Worm (Caenorhabditis elegans) whole organism, early embryonic: ENCODE data around the gene lem-2.

Experiments
- B0310.2 ChIP-seq: sonication (generic microtip); optimal IDR thresholded peaks from 2 replicates; lab custom pipeline; 2016; ENCODE audit warnings: mild to moderate bottlenecking, missing genetic modification characterization, missing compliant biosample characterization
- F13C5.2 ChIP-seq: sonication (generic microtip); optimal IDR thresholded peaks from 2 replicates; lab custom pipeline; 2017; ENCODE audit warnings: mild to moderate bottlenecking, missing genetic modification characterization, inconsistent platforms, missing compliant biosample characterization
- aly-1 ChIP-seq: sonication (generic microtip); optimal IDR thresholded peaks from 2 replicates; lab custom pipeline; 2016; ENCODE audit warnings: missing genetic modification characterization, missing compliant biosample characterization
- ama-1 ChIP-seq: fragments of 150-350 bp; optimal IDR thresholded peaks from 2 replicates; lab custom pipeline; 2014
- ceh-13 ChIP-seq: fragments of 200-800 bp; sonication (Bioruptor generic); optimal IDR thresholded peaks from 2 replicates; lab custom pipeline; 2018; ENCODE audit warnings: mild to moderate bottlenecking, missing genetic modification characterization, missing compliant biosample characterization
- ceh-36 ChIP-seq: sonication (generic microtip); optimal IDR thresholded peaks from 2 replicates; lab custom pipeline; 2016; ENCODE audit warnings: missing genetic modification characterization, inconsistent platforms, missing compliant biosample characterization
- ets-7 ChIP-seq: sonication (generic microtip); optimal IDR thresholded peaks from 2 replicates; lab custom pipeline; 2016; ENCODE audit warnings: missing genotype, missing genetic modification characterization, missing compliant biosample characterization
- flt-1 ChIP-seq: fragments of 200-800 bp; sonication (Bioruptor generic); IDR thresholded peaks from 2 replicates; pipeline ENCODE4 v1.3.6; 2022; ENCODE audit warnings: missing genetic modification characterization, missing compliant biosample characterization
- hmbx-1 ChIP-seq: sonication (generic microtip); optimal IDR thresholded peaks from 2 replicates; lab custom pipeline; 2016; ENCODE audit warnings: mild to moderate bottlenecking, missing genetic modification characterization, missing compliant biosample characterization
- hmg-4 ChIP-seq: fragments of 200-800 bp; sonication (Bioruptor generic); optimal IDR thresholded peaks from 2 replicates; lab custom pipeline; 2018; ENCODE audit warnings: mild to moderate bottlenecking, missing genetic modification characterization, missing compliant biosample characterization
- hnd-1 ChIP-seq: sonication (generic microtip); optimal IDR thresholded peaks from 2 replicates; lab custom pipeline; 2016; ENCODE audit warnings: missing genetic modification characterization, missing compliant biosample characterization
- pes-1 ChIP-seq: fragments of 200-800 bp; sonication (Bioruptor generic); IDR thresholded peaks from 2 replicates; pipeline ENCODE4 v1.3.6; 2022; ENCODE audit warnings: missing genetic modification reagents, missing genetic modification characterization, missing compliant biosample characterization
- scrt-1 ChIP-seq: fragments of 200-800 bp; sonication (Bioruptor generic); IDR thresholded peaks from 2 replicates; pipeline ENCODE4 v1.3.6; 2022; ENCODE audit warnings: missing genetic modification characterization, missing compliant biosample characterization
- sea-1 ChIP-seq: fragments of 200-800 bp; sonication (Bioruptor generic); conservative IDR thresholded peaks from 2 replicates; pipeline ENCODE4 v1.3.6; 2022; ENCODE audit warnings: missing genetic modification characterization, missing compliant biosample characterization
- tbx-11 ChIP-seq: fragments of 200-800 bp; sonication (Bioruptor generic); IDR thresholded peaks from 2 replicates; pipeline ENCODE4 v1.3.6; 2022; ENCODE audit warnings: missing genetic modification characterization, missing compliant biosample characterization
- tbx-37 ChIP-seq: fragments of 200-800 bp; sonication (Bioruptor generic); conservative IDR thresholded peaks from 2 replicates; pipeline ENCODE4 v1.3.6; 2022; ENCODE audit warnings: missing genetic modification reagents, missing genetic modification characterization, missing compliant biosample characterization
- tra-4 ChIP-seq: sonication (generic microtip); optimal IDR thresholded peaks from 2 replicates; lab custom pipeline; 2017; ENCODE audit warnings: missing genetic modification characterization, missing compliant biosample characterization

The lem-2 gene

ce11 chrII:14045235-14045634 lies 18.0 kb upstream of the lem-2 start:
- TF ChIP-seq ama-1 (lab: Kevin White, UChicago) (no peak), aly-1 (tag; lab: Kevin White, UChicago) (no peak), ceh-36 (tag; lab: Kevin White, UChicago) (no peak), tbx-37 (GFP tag; lab: Robert Waterston, UW) (no peak), flt-1 (GFP tag; lab: Robert Waterston, UW) (no peak), scrt-1 (GFP tag; lab: Robert Waterston, UW) (no peak), ceh-13 (GFP tag; lab: Kevin White, UChicago) (no peak), hmbx-1 (no peak), pes-1 (GFP tag; lab: Robert Waterston, UW) (no peak), F13C5.2 (tag; lab: Kevin White, UChicago) (no peak), hnd-1 (tag; lab: Kevin White, UChicago) (no peak), tra-4 (tag; lab: Kevin White, UChicago) (no peak), B0310.2 (tag; lab: Kevin White, UChicago) (no peak), tbx-11 (GFP tag; lab: Robert Waterston, UW) (no peak)

DNA sequence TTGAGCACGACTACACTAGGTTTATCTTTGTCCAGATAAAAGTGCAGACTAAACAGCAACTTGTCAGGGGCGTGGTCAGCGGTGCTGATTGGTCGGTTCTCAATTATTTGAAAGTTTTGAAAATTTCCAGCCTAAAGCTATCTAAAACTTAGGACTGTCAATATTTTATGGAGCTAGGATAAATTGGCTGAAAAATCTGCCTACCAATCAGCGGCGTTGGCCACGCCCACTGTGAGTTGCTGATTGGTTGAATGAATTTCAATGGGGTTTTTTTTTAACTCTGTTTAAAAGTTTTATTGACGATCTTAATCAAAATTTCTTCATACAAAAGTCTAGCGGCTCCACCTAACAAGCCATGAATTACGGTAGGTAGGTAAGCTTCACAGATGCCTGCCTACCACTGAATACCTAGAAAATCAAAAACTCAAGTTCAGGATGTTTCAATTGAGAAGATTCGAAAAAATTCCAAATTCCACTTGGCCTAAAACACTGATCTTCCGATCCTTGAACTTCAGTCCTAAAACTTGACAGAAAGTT lies 17.2 kb upstream of the lem-2 start:
- TF ChIP-seq ets-7 (tag; lab: Kevin White, UChicago) (no peak), ama-1 (lab: Kevin White, UChicago) (no peak), sea-1 (no peak), hmbx-1 (no peak), pes-1 (GFP tag; lab: Robert Waterston, UW) (no peak), flt-1 (GFP tag; lab: Robert Waterston, UW) (no peak), ceh-36 (tag; lab: Kevin White, UChicago) (no peak)

ce11 chrII:14046491-14046890 lies 16.8 kb upstream of the lem-2 start:
- TF ChIP-seq hmg-4 (peak; percentile 14), tra-4 (tag; lab: Kevin White, UChicago) (no peak)

DNA sequence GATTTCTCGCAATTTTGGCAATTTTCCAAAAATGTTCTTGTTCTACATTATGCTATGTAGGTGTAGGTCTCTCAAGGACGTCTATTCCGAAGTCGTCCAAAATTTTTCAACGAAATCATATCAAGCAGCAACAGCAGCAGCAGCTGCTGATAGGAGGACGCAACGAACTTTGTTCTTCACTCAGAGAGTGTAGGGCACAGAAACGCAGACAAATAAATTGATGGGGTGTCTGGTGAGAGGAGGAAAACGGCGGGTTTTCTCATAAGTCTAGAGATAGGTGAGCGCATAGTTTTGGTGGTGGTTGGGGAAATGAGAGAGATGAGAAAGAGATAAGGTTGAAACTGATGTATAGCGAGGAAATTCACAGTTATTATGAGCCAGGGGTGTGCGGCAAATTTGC lies 14.2 kb upstream of the lem-2 start:
- no peak for TF ChIP-seq ceh-36 (tag; lab: Kevin White, UChicago)
- TF ChIP-seq hmbx-1 = no peak
- no peak for TF ChIP-seq scrt-1 (GFP tag; lab: Robert Waterston, UW)
- no peak for TF ChIP-seq tra-4 (tag; lab: Kevin White, UChicago)
- TF ChIP-seq ets-7 (tag; lab: Kevin White, UChicago) = no peak
- no peak for TF ChIP-seq hmg-4
- no peak for TF ChIP-seq hnd-1 (tag; lab: Kevin White, UChicago)
- no peak for TF ChIP-seq flt-1 (GFP tag; lab: Robert Waterston, UW)
- TF ChIP-seq tbx-11 (GFP tag; lab: Robert Waterston, UW) = no peak
- TF ChIP-seq pes-1 (GFP tag; lab: Robert Waterston, UW) = no peak
- TF ChIP-seq ama-1 (lab: Kevin White, UChicago) = no peak
- TF ChIP-seq ceh-13 (GFP tag; lab: Kevin White, UChicago) = no peak
- no peak for TF ChIP-seq aly-1 (tag; lab: Kevin White, UChicago)

DNA sequence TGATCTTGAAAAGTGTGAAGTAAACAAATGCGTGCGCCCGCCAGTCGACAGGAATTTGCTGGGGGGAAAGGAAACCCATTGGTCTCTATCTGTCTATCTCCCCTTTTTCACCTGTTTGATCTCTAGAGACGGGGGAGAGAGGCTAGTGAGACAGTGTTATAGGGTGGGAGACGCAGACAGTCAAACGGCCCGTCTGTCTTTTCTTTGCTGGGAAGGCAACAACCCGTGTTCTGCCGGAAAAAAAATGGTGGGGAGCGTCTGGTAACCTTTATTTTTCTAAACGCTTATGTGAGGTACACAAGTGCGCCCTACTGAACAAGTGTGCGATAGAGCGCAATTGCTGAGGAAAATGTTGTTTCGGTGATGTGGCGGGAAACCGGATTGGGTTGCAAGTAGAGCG lies 12.7 kb upstream of the lem-2 start:
- TF ChIP-seq sea-1 (no peak), ceh-36 (tag; lab: Kevin White, UChicago) (no peak), aly-1 (tag; lab: Kevin White, UChicago) (no peak), hnd-1 (tag; lab: Kevin White, UChicago) (no peak), ets-7 (tag; lab: Kevin White, UChicago) (no peak), ama-1 (lab: Kevin White, UChicago) (no peak), hmg-4 (peak; percentile 73), ceh-13 (GFP tag; lab: Kevin White, UChicago) (no peak), hmbx-1 (no peak)

DNA sequence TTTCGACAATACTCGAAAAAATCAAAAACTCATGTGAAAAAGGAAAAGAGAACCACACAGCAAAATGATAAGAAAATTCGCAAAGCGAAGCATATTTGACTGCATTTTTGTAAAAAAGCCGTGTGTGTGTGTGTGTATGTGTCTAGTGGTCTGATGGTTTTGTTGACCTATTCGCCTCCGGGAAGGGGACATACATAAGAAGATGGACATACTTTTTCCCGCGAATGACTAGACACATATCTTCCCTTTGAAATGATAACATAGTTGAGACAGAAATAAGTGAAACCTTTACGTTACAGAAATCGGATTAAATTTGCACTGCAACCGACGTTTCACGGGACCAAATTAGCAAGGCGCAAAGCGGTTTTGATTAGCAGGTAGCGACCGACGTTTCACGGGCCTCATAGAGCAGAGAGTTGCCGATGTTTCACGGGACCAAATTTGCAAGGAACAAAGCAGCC lies 11.7 kb upstream of the lem-2 start:
- TF ChIP-seq tra-4 (tag; lab: Kevin White, UChicago) (no peak), F13C5.2 (tag; lab: Kevin White, UChicago) (no peak), tbx-11 (GFP tag; lab: Robert Waterston, UW) (no peak), sea-1 (no peak), scrt-1 (GFP tag; lab: Robert Waterston, UW) (no peak), B0310.2 (tag; lab: Kevin White, UChicago) (no peak), hmg-4 (no peak), hnd-1 (tag; lab: Kevin White, UChicago) (no peak), ama-1 (lab: Kevin White, UChicago) (no peak), flt-1 (GFP tag; lab: Robert Waterston, UW) (no peak), ceh-36 (tag; lab: Kevin White, UChicago) (no peak), hmbx-1 (no peak), ets-7 (tag; lab: Kevin White, UChicago) (no peak), pes-1 (GFP tag; lab: Robert Waterston, UW) (no peak), ceh-13 (GFP tag; lab: Kevin White, UChicago) (no peak), tbx-37 (GFP tag; lab: Robert Waterston, UW) (no peak), aly-1 (tag; lab: Kevin White, UChicago) (no peak)

DNA sequence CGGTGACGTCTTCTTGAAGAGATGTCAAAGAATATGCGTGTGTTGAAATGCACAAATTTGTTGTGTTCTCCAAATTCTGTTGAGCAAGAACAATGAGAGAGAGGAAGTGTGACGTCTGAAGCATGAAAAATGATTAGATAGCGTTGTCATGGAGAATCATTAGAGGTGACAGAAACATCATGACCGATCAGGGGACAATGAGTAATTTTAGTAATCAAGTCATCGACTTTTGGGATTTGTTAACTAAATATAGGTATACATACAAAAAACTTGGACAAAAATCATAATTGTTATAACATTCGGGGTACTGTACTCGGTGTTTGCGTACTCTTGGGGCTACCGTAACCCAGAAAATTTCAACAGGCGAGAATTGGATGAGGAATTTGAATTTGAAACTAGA lies 11.0 kb upstream of the lem-2 start, which contains the start of gene daf-5:
Gene daf-5, minus strand, starts transcription at position 101 of the 400 bp plus-strand sequence.
- TF ChIP-seq pes-1 (GFP tag; lab: Robert Waterston, UW) = no peak
- TF ChIP-seq B0310.2 (tag; lab: Kevin White, UChicago) = no peak
- no peak for TF ChIP-seq scrt-1 (GFP tag; lab: Robert Waterston, UW)
- no peak for TF ChIP-seq hmbx-1

DNA sequence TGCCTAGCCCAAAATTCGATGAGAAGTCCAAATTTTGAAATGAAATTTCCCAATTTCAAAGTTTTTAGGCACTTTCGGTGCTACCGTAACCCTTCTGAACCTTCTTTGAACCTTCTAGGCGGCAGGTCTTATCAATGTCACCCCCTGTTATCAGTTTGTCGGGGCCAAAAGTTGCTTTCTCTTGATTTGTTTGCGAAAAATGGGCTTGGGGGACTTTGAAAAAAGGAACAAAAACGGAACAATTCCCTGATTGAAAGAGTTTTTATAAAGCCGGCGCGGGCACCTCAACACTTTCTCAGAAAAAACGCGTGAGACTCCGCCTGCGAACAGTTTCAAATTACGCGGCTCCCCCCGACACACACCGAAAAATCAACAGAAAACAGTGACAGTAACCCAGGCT lies 10.1 kb upstream of the lem-2 start:
- no peak for TF ChIP-seq ets-7 (tag; lab: Kevin White, UChicago)
- TF ChIP-seq aly-1 (tag; lab: Kevin White, UChicago) = no peak
- no peak for TF ChIP-seq F13C5.2 (tag; lab: Kevin White, UChicago)
- no peak for TF ChIP-seq hmg-4
- TF ChIP-seq B0310.2 (tag; lab: Kevin White, UChicago) = no peak
- no peak for TF ChIP-seq tbx-37 (GFP tag; lab: Robert Waterston, UW)
- TF ChIP-seq tra-4 (tag; lab: Kevin White, UChicago) = no peak
- no peak for TF ChIP-seq flt-1 (GFP tag; lab: Robert Waterston, UW)
- no peak for TF ChIP-seq scrt-1 (GFP tag; lab: Robert Waterston, UW)
- TF ChIP-seq hnd-1 (tag; lab: Kevin White, UChicago) = no peak
- TF ChIP-seq sea-1 = no peak
- no peak for TF ChIP-seq tbx-11 (GFP tag; lab: Robert Waterston, UW)
- no peak for TF ChIP-seq ceh-13 (GFP tag; lab: Kevin White, UChicago)
- TF ChIP-seq hmbx-1 = no peak
- TF ChIP-seq pes-1 (GFP tag; lab: Robert Waterston, UW) = no peak
- no peak for TF ChIP-seq ama-1 (lab: Kevin White, UChicago)
- TF ChIP-seq ceh-36 (tag; lab: Kevin White, UChicago) = no peak
